Fruit fly (Drosophila melanogaster): ENCODE results near the gene GatC.
A peak's percentile ranks its signal among the peaks of the same experiment; 100 is the strongest.

Gene GatC

dm6 chr2L:13783264-13784154 is 49.4 kb downstream of the GatC start, which contains the start of gene Eato (continued):
- TF ChIP-seq salr (GFP tag; optimal IDR thresholded peaks at IDR 0.05) (no peak), CG3032 (tag; optimal IDR thresholded peaks at IDR 0.05) (peak; percentile 35), acj6 (GFP tag; optimal IDR thresholded peaks at IDR 0.05) (no peak), fd59A (GFP tag; optimal IDR thresholded peaks at IDR 0.05) (no peak), Smox (GFP tag; optimal IDR thresholded peaks at IDR 0.05) (no peak), cyc (GFP tag; optimal IDR thresholded peaks at IDR 0.05) (peak; percentile 34), Hr39 (GFP tag; optimal IDR thresholded peaks at IDR 0.05) (no peak), CG31627 (GFP tag; optimal IDR thresholded peaks at IDR 0.05) (peak; percentile 33), CG34406 (GFP tag; optimal IDR thresholded peaks at IDR 0.05) (peak; percentile 15)
